Fruit fly (Drosophila melanogaster) whole organism, pupa: ENCODE measurements around the gene vrs.

Experiments used
- CG15710 ChIP-seq: fragments of 200-800 bp; sonication (Bioruptor generic); optimal IDR thresholded peaks from 2 replicates; lab custom pipeline; 2018; ENCODE audit warnings: missing biosample characterization, mild to moderate bottlenecking, missing genetic modification characterization, moderate library complexity
- CG17806 ChIP-seq: fragments of 200-800 bp; sonication (Bioruptor generic); optimal IDR thresholded peaks from 2 replicates; lab custom pipeline; 2018; ENCODE audit warnings: missing biosample characterization, mild to moderate bottlenecking, missing genetic modification characterization, moderate library complexity
- CG34367 ChIP-seq: fragments of 200-800 bp; sonication (Bioruptor generic); optimal IDR thresholded peaks from 2 replicates; lab custom pipeline; 2018; ENCODE audit warnings: missing biosample characterization, mild to moderate bottlenecking, missing genetic modification characterization
- CG8301 ChIP-seq: fragments of 200-800 bp; sonication (Bioruptor generic); optimal IDR thresholded peaks from 2 replicates; lab custom pipeline; 2018; ENCODE audit warnings: missing biosample characterization, mild to moderate bottlenecking, missing genetic modification characterization
- Ets98B ChIP-seq: fragments of 200-800 bp; sonication (Bioruptor generic); IDR thresholded peaks from 2 replicates; pipeline ENCODE4 v1.3.6; 2022; ENCODE audit warnings: missing biosample characterization, missing genetic modification characterization
- Pif1B ChIP-seq: fragments of 200-800 bp; sonication (Bioruptor generic); optimal IDR thresholded peaks from 3 replicates; lab custom pipeline; 2016; ENCODE audit warnings: missing biosample characterization, missing genetic modification characterization
- rn ChIP-seq: fragments of 200-800 bp; sonication (Bioruptor generic); IDR thresholded peaks from 2 replicates; pipeline ENCODE4 v1.3.6; 2022; ENCODE audit warnings: missing biosample characterization, missing genetic modification characterization

DNA sequence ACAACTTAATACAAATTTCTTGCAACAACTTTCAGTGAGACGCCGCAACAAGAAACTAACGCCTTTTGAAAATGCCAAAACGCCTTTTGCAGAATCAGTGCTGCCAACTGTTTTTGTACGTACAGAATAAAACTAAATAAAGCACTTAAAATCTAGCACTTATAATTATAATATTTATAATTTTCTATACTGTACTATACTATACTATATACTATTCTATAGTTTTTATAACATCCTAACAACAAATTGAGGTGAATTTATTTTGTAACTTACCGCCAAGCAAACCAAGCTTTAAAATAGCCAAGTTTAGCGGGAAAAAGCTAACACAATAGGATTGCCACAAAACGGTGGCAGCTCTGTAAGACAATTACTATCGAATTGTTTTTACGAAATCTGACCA lies 13.7 kb upstream of the vrs start, which contains the start of the genes Aos1 and Srlp:
- TF ChIP-seq Ets98B (GFP tag; lab: Robert Waterston, UW) (no peak), Pif1B (GFP tag; lab: Kevin White, UChicago) (no peak), CG8301 (tag; lab: Kevin White, UChicago) (no peak), CG15710 (tag; lab: Kevin White, UChicago) (peak; percentile 63), CG34367 (no peak), CG17806 (peak; percentile 35), rn (no peak)
